Fruit fly (Drosophila melanogaster): ENCODE results near the gene CG15482.
A peak's percentile ranks its signal among the peaks of the same experiment; 100 is the strongest.

CG15482 gene

dm6 chr2L:13205256-13205655 lies 6.4 kb downstream of the CG15482 start (continued):
- TF ChIP-seq CG17829 (tag; optimal IDR thresholded peaks at IDR 0.05) (peak; percentile 4), CG17359 (tag; optimal IDR thresholded peaks at IDR 0.05) (peak; percentile 20), CG5245 (GFP tag; optimal IDR thresholded peaks at IDR 0.05) (no peak), grn (GFP tag; optimal IDR thresholded peaks at IDR 0.05) (no peak), Dip3 (GFP tag; optimal IDR thresholded peaks at IDR 0.05) (peak; percentile 22), twi (tag; optimal IDR thresholded peaks at IDR 0.05) (peak; percentile 46), CG6272 (GFP tag; IDR thresholded peaks at IDR 0.05) (no peak), wor (GFP tag; IDR thresholded peaks at IDR 0.05) (no peak), sc (optimal IDR thresholded peaks at IDR 0.05) (no peak), sc (GFP tag; optimal IDR thresholded peaks at IDR 0.05) (no peak), dimm (GFP tag; IDR thresholded peaks at IDR 0.05) (no peak), Atf3 (GFP tag; optimal IDR thresholded peaks at IDR 0.05) (peak; percentile 44), pfk (GFP tag; optimal IDR thresholded peaks at IDR 0.05) (peak; percentile 56), CG5180 (GFP tag; optimal IDR thresholded peaks at IDR 0.05) (peak; percentile 38), CG33213 (GFP tag; optimal IDR thresholded peaks at IDR 0.05) (no peak), p53 (GFP tag; optimal IDR thresholded peaks at IDR 0.05) (peak; percentile 25), jumu (GFP tag; optimal IDR thresholded peaks at IDR 0.05) (no peak), bab2 (GFP tag; optimal IDR thresholded peaks at IDR 0.05) (peak; percentile 5), CG2199 (GFP tag; IDR thresholded peaks at IDR 0.05) (peak; percentile 88; the same call in 2 of the 3 replicates), Fer1 (GFP tag; optimal IDR thresholded peaks at IDR 0.05) (peak; percentile 75), cas (GFP tag; IDR thresholded peaks at IDR 0.05) (no peak), ATbp (GFP tag; optimal IDR thresholded peaks at IDR 0.05) (no peak), Hsf (GFP tag; optimal IDR thresholded peaks at IDR 0.05) (no peak), Deaf1 (tag; optimal IDR thresholded peaks at IDR 0.05) (peak; percentile 44), kay (GFP tag; optimal IDR thresholded peaks at IDR 0.05) (no peak), CG12219 (GFP tag; optimal IDR thresholded peaks at IDR 0.05) (no peak), CG14014 (GFP tag; IDR thresholded peaks at IDR 0.05) (0 out of 2 replicates have a peak, but pooled peaks have one; percentile 9), CG3407 (GFP tag; optimal IDR thresholded peaks at IDR 0.05) (peak; percentile 7), CG4360 (GFP tag; IDR thresholded peaks at IDR 0.05) (no peak), cg (GFP tag; optimal IDR thresholded peaks at IDR 0.05) (peak; percentile 7), dmrt99B (tag; optimal IDR thresholded peaks at IDR 0.05) (peak; percentile 23), row (GFP tag; IDR thresholded peaks at IDR 0.05) (no peak), Ets65A (GFP tag) (no peak), D (optimal IDR thresholded peaks at IDR 0.05) (no peak), D (GFP tag; optimal IDR thresholded peaks at IDR 0.05) (peak; percentile 37), slbo (GFP tag; IDR thresholded peaks at IDR 0.05) (peak; percentile 15; the same call in 1 of the 2 replicates), CG2120 (GFP tag; optimal IDR thresholded peaks at IDR 0.05) (peak; percentile 5), Sry-δ (GFP tag; optimal IDR thresholded peaks at IDR 0.05) (no peak), sd (tag; optimal IDR thresholded peaks at IDR 0.05) (peak; percentile 84), Pdp1 (GFP tag; optimal IDR thresholded peaks at IDR 0.05) (peak in 1 of 2 experiments; percentile 46), CG2678 (tag; optimal IDR thresholded peaks at IDR 0.05) (peak; percentile 31), CG17328 (GFP tag; IDR thresholded peaks at IDR 0.05) (peak; percentile 52; the same call in 1 of the 2 replicates), org-1 (GFP tag; optimal IDR thresholded peaks at IDR 0.05) (peak; percentile 6), Myb (GFP tag; optimal IDR thresholded peaks at IDR 0.05) (no peak), bsh (GFP tag; optimal IDR thresholded peaks at IDR 0.05) (peak in 1 of 2 experiments; percentile 18), MTF-1 (GFP tag; optimal IDR thresholded peaks at IDR 0.05; ENCODE audit: borderline replicate concordance) (peak; percentile 36), kah (GFP tag; optimal IDR thresholded peaks at IDR 0.05) (peak; percentile 26), B-H2 (GFP tag; optimal IDR thresholded peaks at IDR 0.05) (peak; percentile 43), pum (GFP tag; optimal IDR thresholded peaks at IDR 0.05) (no peak), CG12071 (GFP tag; optimal IDR thresholded peaks at IDR 0.05) (peak; percentile 61), Xbp1 (GFP tag; optimal IDR thresholded peaks at IDR 0.05) (peak; percentile 47), amos (GFP tag; IDR thresholded peaks at IDR 0.05; ENCODE audit: partially characterized antibody) (no peak)

Measured in whole organism, embryonic.